Fruit fly (Drosophila melanogaster): Measurements from ENCODE around the gene RpS2.

DNA sequence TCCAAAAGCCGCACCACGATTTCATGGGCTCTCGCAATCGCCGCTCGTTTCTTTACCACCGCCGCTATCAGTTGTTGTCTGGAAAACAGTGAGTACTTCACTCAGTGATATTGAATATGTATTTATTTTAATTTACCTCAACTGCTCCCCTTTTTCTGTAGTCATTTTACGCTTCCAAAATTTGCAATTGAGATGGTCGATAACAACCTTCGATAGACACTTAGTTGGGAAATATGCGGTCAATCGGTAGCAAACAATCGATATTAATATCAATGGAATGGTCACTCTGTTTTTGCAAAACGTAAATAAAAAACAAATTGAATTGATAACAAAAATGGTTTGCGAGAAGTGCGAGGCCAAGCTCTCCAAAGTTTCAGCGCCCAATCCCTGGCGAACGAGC lies 6.8 kb downstream of the RpS2 start, which contains the start of the genes CG34183 and CG4537:
- TF ChIP-seq CG8478 (optimal IDR thresholded peaks at IDR 0.05) (no peak), CTCF (optimal IDR thresholded peaks at IDR 0.05) (no peak)
